Fruit fly (Drosophila melanogaster) whole organism, wandering third instar larva: Measurements from ENCODE around the gene Hmu.

ENCODE experiments used
- Abd-B ChIP-seq: fragments of >200 bp; optimal IDR thresholded peaks from 2 replicates; lab custom pipeline; 2017; ENCODE audit warnings: missing biosample characterization, missing genetic modification characterization
- CG9705 ChIP-seq: fragments of 200-800 bp; sonication (Bioruptor generic); optimal IDR thresholded peaks from 2 replicates; lab custom pipeline; 2018; ENCODE audit warnings: missing biosample characterization, mild to moderate bottlenecking, missing genetic modification characterization
- CrebA ChIP-seq: fragments of 200-800 bp; sonication (Bioruptor generic); optimal IDR thresholded peaks from 2 replicates; lab custom pipeline; 2016; ENCODE audit warnings: missing biosample characterization, mild to moderate bottlenecking, missing genetic modification characterization, borderline replicate concordance
- GATAd ChIP-seq: sonication (Bioruptor generic); optimal IDR thresholded peaks from 2 replicates; lab custom pipeline; 2016; ENCODE audit warnings: missing biosample characterization, missing genetic modification characterization
- Hr78 ChIP-seq: fragments of >200 bp; optimal IDR thresholded peaks from 2 replicates; lab custom pipeline; 2017; ENCODE audit warnings: missing biosample characterization, missing genetic modification characterization
- Hr83 ChIP-seq: fragments of 200-300 bp; sonication (Bioruptor generic); optimal IDR thresholded peaks from 2 replicates; lab custom pipeline; 2016; ENCODE audit warnings: missing biosample characterization, mild to moderate bottlenecking, missing genetic modification characterization, moderate library complexity; ENCODE audit not compliant: poor library complexity, severe bottlenecking
- Jra ChIP-seq: sonication (Bioruptor generic); optimal IDR thresholded peaks from 2 replicates; lab custom pipeline; 2016; ENCODE audit warnings: missing biosample characterization, missing genetic modification characterization
- Mio ChIP-seq: sonication (Bioruptor generic); optimal IDR thresholded peaks from 2 replicates; lab custom pipeline; 2016; ENCODE audit warnings: missing biosample characterization, missing genetic modification characterization
- N ChIP-seq: fragments of >200 bp; optimal IDR thresholded peaks from 2 replicates; lab custom pipeline; 2018; ENCODE audit warnings: missing biosample characterization, missing external identifiers, missing genetic modification characterization
- Rel ChIP-seq, 2 experiments: fragments of 200-800 bp; sonication (Bioruptor generic) in 1 of 2; optimal IDR thresholded peaks; 2 replicates in 1 of 2; 3 replicates in 1 of 2; lab custom pipeline; 2016 to 2019; ENCODE audit warnings: mild to moderate bottlenecking in 2 of 2, missing biosample characterization in 2 of 2, missing genetic modification characterization in 2 of 2, moderate library complexity in 1 of 2
- Vsx2 ChIP-seq: fragments of 200-300, 225-300 bp; sonication (Bioruptor generic); optimal IDR thresholded peaks from 2 replicates; lab custom pipeline; 2018; ENCODE audit warnings: missing biosample characterization, missing genetic modification characterization; ENCODE audit not compliant: partially characterized antibody
- br ChIP-seq: fragments of 200-800 bp; sonication (Bioruptor generic); optimal IDR thresholded peaks from 2 replicates; lab custom pipeline; 2016; ENCODE audit warnings: missing biosample characterization, missing genetic modification characterization
- brk ChIP-seq: fragments of 200-800 bp; sonication (Bioruptor generic); optimal IDR thresholded peaks from 2 replicates; lab custom pipeline; 2016; ENCODE audit warnings: missing biosample characterization, mild to moderate bottlenecking, missing genetic modification characterization
- dl ChIP-seq, 2 experiments: fragments of 175-275, 200-275 bp in 1 of 2; fragments of 200-275 bp in 1 of 2; sonication (Bioruptor generic); optimal IDR thresholded peaks; lab custom pipeline; 2018; ENCODE audit warnings: mild to moderate bottlenecking in 2 of 2, missing biosample characterization in 2 of 2, missing genetic modification characterization in 2 of 2, moderate library complexity in 2 of 2; ENCODE audit not compliant: partially characterized antibody in 2 of 2, insufficient read depth in 1 of 2
- dmrt93B ChIP-seq: fragments of 200-800 bp; sonication (Bioruptor generic); optimal IDR thresholded peaks from 2 replicates; lab custom pipeline; 2018; ENCODE audit warnings: missing biosample characterization, mild to moderate bottlenecking, missing genetic modification characterization
- dsf ChIP-seq: sonication (Bioruptor generic); optimal IDR thresholded peaks from 2 replicates; lab custom pipeline; 2016; ENCODE audit warnings: missing biosample characterization, missing genetic modification characterization, borderline replicate concordance
- foxo ChIP-seq, 2 experiments: fragments of 200-800 bp; sonication (Bioruptor generic); optimal IDR thresholded peaks; 2 replicates in 1 of 2; 3 replicates in 1 of 2; lab custom pipeline; 2016 to 2017; ENCODE audit warnings: missing biosample characterization in 2 of 2, missing genetic modification characterization in 2 of 2
- fru ChIP-seq: fragments of 200-800 bp; sonication (Bioruptor generic); optimal IDR thresholded peaks from 3 replicates; lab custom pipeline; 2016; ENCODE audit warnings: missing biosample characterization, mild to moderate bottlenecking, missing genetic modification characterization
- h ChIP-seq: fragments of 200-800 bp; sonication (Bioruptor generic); optimal IDR thresholded peaks from 3 replicates; lab custom pipeline; 2016; ENCODE audit warnings: missing biosample characterization, mild to moderate bottlenecking, missing genetic modification characterization
- lola ChIP-seq: fragments of >200 bp; optimal IDR thresholded peaks from 2 replicates; lab custom pipeline; 2017; ENCODE audit warnings: missing biosample characterization, missing genetic modification characterization
- pan ChIP-seq: fragments of >200 bp; optimal IDR thresholded peaks from 2 replicates; lab custom pipeline; 2017
- psq ChIP-seq: fragments of 200-800 bp; sonication (Bioruptor generic); optimal IDR thresholded peaks from 3 replicates; lab custom pipeline; 2017; ENCODE audit warnings: missing biosample characterization, mild to moderate bottlenecking, missing genetic modification characterization, moderate library complexity
- rgr ChIP-seq: fragments of 200-800 bp; sonication (Bioruptor generic); optimal IDR thresholded peaks from 3 replicates; lab custom pipeline; 2016; ENCODE audit warnings: missing biosample characterization, mild to moderate bottlenecking, missing genetic modification characterization
- sage ChIP-seq: fragments of 200-800 bp; sonication (Bioruptor generic); optimal IDR thresholded peaks from 2 replicates; lab custom pipeline; 2016; ENCODE audit warnings: missing biosample characterization, mild to moderate bottlenecking, missing genetic modification characterization
- usp ChIP-seq: fragments of >200 bp; optimal IDR thresholded peaks from 2 replicates; lab custom pipeline; 2017; ENCODE audit warnings: missing biosample characterization, missing genetic modification characterization

The Hmu gene

dm6 chr3R:27322225-27322624 is 33.7 kb downstream of the Hmu start, which contains the start of gene CG3339:
TSS of gene CG3339 (minus strand) at chr3R:27322325.
- no peak for TF ChIP-seq Mio (GFP tag; lab: Kevin White, UChicago)
- TF ChIP-seq GATAd (GFP tag; lab: Kevin White, UChicago) = no peak
- TF ChIP-seq fru (GFP tag; lab: Kevin White, UChicago) = no peak
- TF ChIP-seq usp = no peak
- TF ChIP-seq Abd-B (GFP tag; lab: Kevin White, UChicago) = no peak

DNA sequence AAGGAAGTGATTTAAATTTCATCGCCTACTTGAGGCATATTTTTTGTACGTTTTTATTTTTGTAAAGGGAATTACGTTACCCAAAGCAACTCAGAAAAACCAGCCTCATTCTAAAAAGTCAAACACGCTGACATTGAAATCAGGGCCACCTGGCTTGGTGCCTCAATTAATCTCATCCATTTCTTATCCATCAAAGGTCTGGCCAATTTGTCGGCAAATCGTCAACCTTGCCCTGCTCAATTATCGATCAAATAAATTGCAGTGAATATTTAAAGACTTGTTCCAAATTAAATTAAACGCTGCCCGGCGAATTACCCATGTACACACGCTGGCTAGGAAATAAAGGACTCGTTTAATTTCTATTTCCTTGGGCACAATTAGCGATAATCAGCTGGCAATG is 42.2 kb downstream of the Hmu start, which contains the start of gene CG3330:
CG3330 (minus strand) TSS at position 101 of the 400 bp plus-strand sequence.
- TF ChIP-seq h (GFP tag; lab: Kevin White, UChicago) (no peak), sage (GFP tag; lab: Kevin White, UChicago) (no peak), usp (no peak), Vsx2 (no peak), foxo (GFP tag; optimal IDR thresholded peaks at IDR 0.05; lab: Kevin White, UChicago) (no peak), brk (GFP tag; lab: Kevin White, UChicago) (no peak), dl (GFP tag; optimal IDR thresholded peaks at IDR 0.05; lab: Kevin White, UChicago; ENCODE audit: insufficient read depth in 1 of 2, partially characterized antibody in 2 of 2) (no peak), br (GFP tag; lab: Kevin White, UChicago) (no peak), fru (GFP tag; lab: Kevin White, UChicago) (no peak), dsf (GFP tag; lab: Kevin White, UChicago) (no peak), CrebA (GFP tag; lab: Kevin White, UChicago) (no peak), Jra (GFP tag; lab: Kevin White, UChicago) (no peak), CG9705 (GFP tag; lab: Kevin White, UChicago) (no peak), Hr83 (GFP tag; lab: Kevin White, UChicago) (no peak), N (GFP tag; lab: Kevin White, UChicago) (no peak), dmrt93B (GFP tag; lab: Kevin White, UChicago) (no peak), Hr78 (GFP tag; lab: Kevin White, UChicago) (no peak), lola (GFP tag; lab: Kevin White, UChicago) (no peak), pan (lab: Kevin White, UChicago) (no peak)

DNA sequence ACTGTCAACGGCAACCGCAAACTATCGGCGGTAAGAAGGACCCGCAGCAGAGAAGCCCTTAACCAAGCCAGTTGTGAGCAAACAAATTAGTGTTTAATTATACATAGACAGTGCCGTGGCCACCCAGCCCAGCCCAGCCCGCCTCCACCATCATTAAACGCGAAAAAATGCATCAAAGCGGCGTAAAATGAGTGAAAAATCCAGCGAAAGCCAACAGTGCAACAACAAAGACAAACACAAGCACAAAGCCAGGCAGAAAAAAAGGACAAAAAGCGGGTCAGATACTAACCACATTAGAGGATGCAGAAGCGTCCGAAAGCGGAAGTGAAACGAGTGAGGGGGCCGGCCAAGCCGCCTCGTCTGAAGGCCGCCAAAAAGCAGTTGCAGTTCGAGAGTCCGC is 51.8 kb downstream of the Hmu start, which contains the start of gene CG42534:
CG42534 (plus strand) TSS at position 301 of the 400 bp plus-strand sequence.
- no peak for TF ChIP-seq CrebA (GFP tag; lab: Kevin White, UChicago)
- no peak for TF ChIP-seq dl (GFP tag; optimal IDR thresholded peaks at IDR 0.05; lab: Kevin White, UChicago; ENCODE audit: insufficient read depth in 1 of 2, partially characterized antibody in 2 of 2)
- no peak for TF ChIP-seq Rel (GFP tag; optimal IDR thresholded peaks at IDR 0.05; lab: Kevin White, UChicago)
- TF ChIP-seq Rel (tag; optimal IDR thresholded peaks at IDR 0.05; lab: Kevin White, UChicago) = no peak
- TF ChIP-seq psq = no peak
- TF ChIP-seq Abd-B (GFP tag; lab: Kevin White, UChicago) = no peak
- no peak for TF ChIP-seq Jra (GFP tag; lab: Kevin White, UChicago)
- TF ChIP-seq h (GFP tag; lab: Kevin White, UChicago) = no peak
- TF ChIP-seq sage (GFP tag; lab: Kevin White, UChicago) = no peak
- no peak for TF ChIP-seq Hr83 (GFP tag; lab: Kevin White, UChicago)
- no peak for TF ChIP-seq rgr (GFP tag; lab: Kevin White, UChicago)
- TF ChIP-seq Vsx2 = no peak
- TF ChIP-seq lola (GFP tag; lab: Kevin White, UChicago) = no peak
- no peak for TF ChIP-seq fru (GFP tag; lab: Kevin White, UChicago)
- no peak for TF ChIP-seq GATAd (GFP tag; lab: Kevin White, UChicago)
- no peak for TF ChIP-seq pan (lab: Kevin White, UChicago)
- TF ChIP-seq, all 38 proteins: peak for 0
